Worm (Caenorhabditis elegans) whole organism, L1 larva: ENCODE results near the gene acr-10.

ENCODE experiments used
- C04F5.9 ChIP-seq: sonication (generic microtip); optimal IDR thresholded peaks from 2 replicates; lab custom pipeline; 2016; ENCODE audit warnings: missing genetic modification characterization, missing compliant biosample characterization
- C16A3.4 ChIP-seq: fragments of 150-350 bp; optimal IDR thresholded peaks from 2 replicates; lab custom pipeline; 2014; ENCODE audit warnings: missing biosample characterization, missing genetic modification characterization
- C34B4.2 ChIP-seq: sonication (generic microtip); optimal IDR thresholded peaks from 2 replicates; lab custom pipeline; 2017; ENCODE audit warnings: mild to moderate bottlenecking, missing genetic modification characterization, missing compliant biosample characterization
- ceh-63 ChIP-seq: fragments of 200-800 bp; sonication (Bioruptor generic); optimal IDR thresholded peaks from 2 replicates; lab custom pipeline; 2018; ENCODE audit warnings: mild to moderate bottlenecking, missing genetic modification characterization, missing compliant biosample characterization
- ceh-8 ChIP-seq: fragments of 200-800 bp; sonication (Bioruptor generic); optimal IDR thresholded peaks from 2 replicates; lab custom pipeline; 2018; ENCODE audit warnings: mild to moderate bottlenecking, missing genetic modification characterization, moderate library complexity, missing compliant biosample characterization
- ceh-88 ChIP-seq: fragments of 200-800 bp; sonication (Bioruptor generic); IDR thresholded peaks from 2 replicates; pipeline ENCODE4 v1.3.6; 2022; ENCODE audit warnings: missing genetic modification characterization, missing compliant biosample characterization
- dsc-1 ChIP-seq: sonication (generic microtip); optimal IDR thresholded peaks from 2 replicates; lab custom pipeline; 2016; ENCODE audit warnings: mild to moderate bottlenecking, missing genetic modification characterization, missing compliant biosample characterization
- efl-1 ChIP-seq, 4 experiments: fragments of 150-350 bp; optimal IDR thresholded peaks in 3 of 4; peaks in 1 of 4; 1 replicate in 1 of 4; 2 replicates in 3 of 4; lab custom pipeline; 2014; ENCODE audit warnings: missing biosample characterization in 2 of 4, missing genetic modification characterization in 2 of 4, missing genetic modification reagents in 2 of 4
- efl-3 ChIP-seq: fragments of 200-800 bp; sonication (Bioruptor generic); optimal IDR thresholded peaks from 2 replicates; lab custom pipeline; 2018; ENCODE audit warnings: mild to moderate bottlenecking, missing genetic modification characterization, missing compliant biosample characterization
- egl-13 ChIP-seq: sonication (generic microtip); optimal IDR thresholded peaks from 2 replicates; lab custom pipeline; 2016; ENCODE audit warnings: missing genotype, missing genetic modification reagents, missing genetic modification characterization, missing compliant biosample characterization
- egl-27 ChIP-seq, 2 experiments: fragments of 150-350 bp in 1 of 2; sonication (generic microtip); optimal IDR thresholded peaks; 3 replicates each; lab custom pipeline; 2017 to 2018; ENCODE audit warnings: missing biosample characterization in 2 of 2, missing genetic modification characterization in 2 of 2, missing genetic modification reagents in 2 of 2
- elt-2 ChIP-seq: sonication (generic microtip); optimal IDR thresholded peaks from 2 replicates; lab custom pipeline; 2016; ENCODE audit warnings: missing genetic modification characterization, mild to moderate bottlenecking, inconsistent platforms, missing compliant biosample characterization, missing genetic modification reagents
- elt-3 ChIP-seq, 6 experiments: fragments of 150-350 bp in 1 of 6; sonication (generic microtip); optimal IDR thresholded peaks; 2 replicates each; lab custom pipeline; 2017 to 2018; ENCODE audit warnings: missing biosample characterization in 6 of 6, missing genetic modification characterization in 6 of 6, inconsistent platforms in 1 of 6
- fkh-10 ChIP-seq: sonication (generic microtip); optimal IDR thresholded peaks from 2 replicates; lab custom pipeline; 2017; ENCODE audit warnings: missing biosample characterization, missing genetic modification reagents, missing genetic modification characterization
- lin-13 ChIP-seq: fragments of 150-350 bp; optimal IDR thresholded peaks from 2 replicates; lab custom pipeline; 2014; ENCODE audit warnings: missing biosample characterization, missing genetic modification reagents, missing genetic modification characterization
- lin-35 ChIP-seq, 2 experiments: fragments of 150-350 bp; optimal IDR thresholded peaks; 2 replicates each; lab custom pipeline; 2014; ENCODE audit warnings: missing biosample characterization in 2 of 2, missing genetic modification characterization in 2 of 2, missing genetic modification reagents in 2 of 2
- lin-39 ChIP-seq: fragments of 150-350 bp; optimal IDR thresholded peaks from 2 replicates; lab custom pipeline; 2014; ENCODE audit warnings: missing biosample characterization, missing genetic modification reagents, missing genetic modification characterization
- lsy-2 ChIP-seq, 2 experiments: fragments of 150-350 bp; optimal IDR thresholded peaks; 2 replicates each; lab custom pipeline; 2014; ENCODE audit warnings: missing biosample characterization in 2 of 2, missing genetic modification characterization in 2 of 2
- mdl-1 ChIP-seq, 2 experiments: fragments of 150-350 bp; optimal IDR thresholded peaks; 2 replicates each; lab custom pipeline; 2014 to 2017; ENCODE audit warnings: missing biosample characterization in 2 of 2, missing genetic modification characterization in 2 of 2, inconsistent platforms in 1 of 2
- nhr-19 ChIP-seq: fragments of 200-800 bp; sonication (Bioruptor generic); conservative IDR thresholded peaks from 2 replicates; pipeline ENCODE4 v1.3.6; 2022; ENCODE audit warnings: missing genetic modification characterization, missing compliant biosample characterization
- nhr-20 ChIP-seq: sonication (generic microtip); optimal IDR thresholded peaks from 2 replicates; lab custom pipeline; 2016; ENCODE audit warnings: mild to moderate bottlenecking, missing genetic modification characterization, missing compliant biosample characterization
- nhr-237 ChIP-seq: fragments of 150-350 bp; optimal IDR thresholded peaks from 2 replicates; lab custom pipeline; 2014; ENCODE audit warnings: missing biosample characterization, missing genetic modification characterization
- nhr-71 ChIP-seq: sonication (generic microtip); optimal IDR thresholded peaks from 2 replicates; lab custom pipeline; 2016; ENCODE audit warnings: mild to moderate bottlenecking, missing genetic modification characterization, moderate library complexity, missing compliant biosample characterization
- nhr-77 ChIP-seq: fragments of 150-350 bp; optimal IDR thresholded peaks from 2 replicates; lab custom pipeline; 2014; ENCODE audit warnings: missing biosample characterization, missing genetic modification characterization
- pag-3 ChIP-seq: sonication (generic microtip); optimal IDR thresholded peaks from 2 replicates; lab custom pipeline; 2017; ENCODE audit warnings: missing genetic modification characterization, mild to moderate bottlenecking, missing compliant biosample characterization, antibody characterized with exemption, borderline replicate concordance; ENCODE audit not compliant: insufficient read depth
- skn-1 ChIP-seq: fragments of 150-350 bp; optimal IDR thresholded peaks from 2 replicates; lab custom pipeline; 2014; ENCODE audit warnings: missing biosample characterization, missing genetic modification characterization
- snu-23 ChIP-seq: sonication (generic microtip); optimal IDR thresholded peaks from 2 replicates; lab custom pipeline; 2016; ENCODE audit warnings: missing genetic modification characterization, missing compliant biosample characterization
- sptf-1 ChIP-seq: fragments of 150-350 bp; optimal IDR thresholded peaks from 2 replicates; lab custom pipeline; 2014; ENCODE audit warnings: missing biosample characterization, missing genetic modification characterization
- sup-37 ChIP-seq: fragments of 200-800 bp; sonication (Bioruptor generic); optimal IDR thresholded peaks from 2 replicates; lab custom pipeline; 2018; ENCODE audit warnings: mild to moderate bottlenecking, missing genetic modification characterization, missing compliant biosample characterization
- swsn-7 ChIP-seq: sonication (generic microtip); optimal IDR thresholded peaks from 2 replicates; lab custom pipeline; 2016; ENCODE audit warnings: missing genetic modification characterization, missing compliant biosample characterization
- tbx-2 ChIP-seq: sonication (generic microtip); optimal IDR thresholded peaks from 2 replicates; lab custom pipeline; 2016; ENCODE audit warnings: missing genetic modification characterization, missing compliant biosample characterization
- tlp-1 ChIP-seq: fragments of 150-350 bp; optimal IDR thresholded peaks from 2 replicates; lab custom pipeline; 2014; ENCODE audit warnings: missing biosample characterization, missing genetic modification characterization
- unc-30 ChIP-seq: sonication (generic microtip); optimal IDR thresholded peaks from 2 replicates; lab custom pipeline; 2017; ENCODE audit warnings: missing biosample characterization, missing genetic modification characterization
- unc-98 ChIP-seq: fragments of 200-800 bp; sonication (Bioruptor generic); IDR thresholded peaks from 2 replicates; pipeline ENCODE4 v1.3.6; 2022; ENCODE audit warnings: missing genetic modification characterization, missing compliant biosample characterization
- zip-4 ChIP-seq: fragments of 200-800 bp; sonication (Bioruptor generic); optimal IDR thresholded peaks from 2 replicates; lab custom pipeline; 2018; ENCODE audit warnings: mild to moderate bottlenecking, missing genetic modification characterization, moderate library complexity, missing compliant biosample characterization
- ztf-11 ChIP-seq, 2 experiments: sonication (generic microtip); optimal IDR thresholded peaks; 2 replicates each; lab custom pipeline; 2016 to 2017; ENCODE audit warnings: missing genetic modification characterization in 2 of 2, missing biosample characterization in 1 of 2, missing compliant biosample characterization in 1 of 2
- ztf-4 ChIP-seq: fragments of 150-350 bp; optimal IDR thresholded peaks from 2 replicates; lab custom pipeline; 2014; ENCODE audit warnings: missing biosample characterization, missing genetic modification characterization

Gene acr-10

DNA sequence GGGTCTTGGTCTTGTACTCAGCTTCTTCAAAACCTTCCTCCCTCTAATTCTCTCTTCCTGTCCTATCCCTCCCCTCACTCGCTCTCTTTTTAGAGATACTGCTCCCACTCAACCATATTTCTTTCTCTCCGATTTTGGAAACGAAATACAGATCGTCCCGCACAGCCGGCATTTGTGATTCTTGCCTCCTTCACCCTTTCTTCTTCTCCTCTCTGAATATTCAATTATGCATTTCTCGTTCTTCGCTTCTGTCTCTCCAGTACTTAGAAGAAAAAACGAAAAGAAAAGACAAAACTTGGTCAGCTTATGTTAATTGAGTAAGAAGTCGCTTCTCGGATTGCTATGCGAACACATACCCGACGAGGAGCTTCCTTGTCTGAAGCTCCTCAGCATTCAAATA, 31.1 kb upstream of the acr-10 start:
- TF ChIP-seq efl-1 (optimal IDR thresholded peaks at IDR 0.05; lab: Kevin White, UChicago): no peak
- TF ChIP-seq efl-1 (GFP tag; optimal IDR thresholded peaks at IDR 0.05 in 1 of 2; lab: Kevin White, UChicago): peak in 1 of 2 experiments; percentile 34
- TF ChIP-seq nhr-71 (tag; lab: Kevin White, UChicago): no peak
- TF ChIP-seq, all 84 proteins: peak for 1

DNA sequence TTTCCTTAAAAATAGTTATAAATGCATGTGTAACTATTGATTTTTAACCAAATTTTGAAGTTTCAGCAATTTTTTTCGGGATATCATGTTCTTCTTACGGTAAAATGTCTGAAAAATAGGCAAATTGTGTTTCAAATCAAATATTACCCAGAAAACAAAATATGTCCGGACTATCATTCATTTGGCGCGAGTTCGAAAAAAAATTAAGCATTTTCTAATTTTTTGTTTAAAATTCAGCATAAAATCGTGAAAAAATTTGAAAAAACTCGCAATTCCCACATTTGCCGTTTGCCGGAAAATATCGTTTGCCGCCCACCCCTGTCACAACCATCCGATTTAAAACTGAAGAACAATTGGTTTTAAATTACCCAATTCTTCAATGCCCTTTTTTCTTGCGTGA, 30.4 kb upstream of the acr-10 start:
- no peak for TF ChIP-seq C16A3.4 (tag; lab: Kevin White, UChicago)
- TF ChIP-seq ztf-11 (tag; optimal IDR thresholded peaks at IDR 0.05; lab: Kevin White, UChicago): no peak
- no peak for TF ChIP-seq lin-39 (tag; lab: Kevin White, UChicago)
- TF ChIP-seq elt-2: no peak
- TF ChIP-seq lin-13 (GFP tag; lab: Kevin White, UChicago): no peak
- no peak for TF ChIP-seq tbx-2
- TF ChIP-seq ceh-88 (GFP tag; lab: Robert Waterston, UW): no peak
- TF ChIP-seq unc-30 (tag; lab: Kevin White, UChicago): no peak
- no peak for TF ChIP-seq lsy-2 (tag; optimal IDR thresholded peaks at IDR 0.05; lab: Kevin White, UChicago)
- no peak for TF ChIP-seq sup-37
- TF ChIP-seq mdl-1 (tag; optimal IDR thresholded peaks at IDR 0.05; lab: Kevin White, UChicago): no peak
- no peak for TF ChIP-seq C04F5.9
- no peak for TF ChIP-seq snu-23 (GFP tag; lab: Kevin White, UChicago)
- TF ChIP-seq egl-27 (tag; optimal IDR thresholded peaks at IDR 0.05; lab: Kevin White, UChicago): no peak
- no peak for TF ChIP-seq ztf-4 (tag; lab: Kevin White, UChicago)
- no peak for TF ChIP-seq nhr-237 (tag; lab: Kevin White, UChicago)

DNA sequence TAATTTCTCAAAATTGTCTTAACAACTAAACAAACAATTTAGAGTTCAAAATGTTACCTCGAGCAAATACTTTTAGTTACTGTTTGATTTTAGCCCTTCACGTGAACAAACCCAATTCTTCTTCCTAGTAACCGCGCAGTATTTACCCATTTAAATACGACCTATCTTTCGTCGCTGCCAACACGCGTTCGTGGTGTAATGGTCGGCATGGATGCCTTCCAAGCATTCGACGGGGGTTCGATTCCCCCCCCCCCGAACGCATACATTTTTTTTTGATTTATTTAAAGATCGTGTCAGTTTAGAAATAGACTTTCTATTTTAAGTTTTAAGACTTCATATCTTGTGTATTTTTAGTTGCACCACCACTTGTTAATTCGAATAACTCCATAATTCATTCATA, 27.6 kb upstream of the acr-10 start:
- TF ChIP-seq C34B4.2 (no peak), efl-3 (GFP tag; lab: Kevin White, UChicago) (no peak), swsn-7 (tag; lab: Kevin White, UChicago) (no peak), tbx-2 (no peak), nhr-20 (tag; lab: Kevin White, UChicago) (peak; percentile 5), elt-2 (peak; percentile 4), snu-23 (GFP tag; lab: Kevin White, UChicago) (peak; percentile 36), skn-1 (tag; lab: Kevin White, UChicago) (peak; percentile 3), nhr-19 (no peak), C16A3.4 (tag; lab: Kevin White, UChicago) (peak; percentile 26), lin-35 (GFP tag; optimal IDR thresholded peaks at IDR 0.05; lab: Kevin White, UChicago) (peak in 1 of 2 experiments; percentile 6), ceh-88 (GFP tag; lab: Robert Waterston, UW) (0 out of 2 replicates have a peak, but pooled peaks have one; percentile 8)

DNA sequence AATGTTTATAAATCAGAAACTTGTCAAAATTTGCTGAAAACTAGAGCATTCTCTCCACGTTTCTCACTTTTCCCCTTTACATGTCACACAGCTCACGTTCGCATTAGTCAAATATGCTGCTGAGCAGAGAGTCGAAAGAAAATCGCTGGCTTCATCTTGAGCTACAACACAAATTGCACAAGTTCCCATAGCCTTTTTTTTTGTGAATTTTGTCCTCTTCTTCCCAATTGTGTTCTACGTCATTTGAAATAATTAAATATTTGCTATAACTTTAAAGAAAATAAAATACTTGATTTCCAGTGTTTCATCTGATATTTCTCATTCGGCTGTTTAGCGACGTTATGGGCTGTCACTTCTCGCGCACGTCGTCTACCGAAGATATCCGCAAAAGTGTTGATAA, 25.0 kb upstream of the acr-10 start, which contains the start of gene R02E12.5:
TSS of gene R02E12.5 (plus strand) at position 301 of the 400 bp plus-strand sequence.
- TF ChIP-seq tbx-2 (no peak), ceh-8 (GFP tag; lab: Kevin White, UChicago) (no peak), elt-3 (tag; optimal IDR thresholded peaks at IDR 0.05; lab: Kevin White, UChicago) (no peak), elt-2 (no peak), sptf-1 (no peak), dsc-1 (tag; lab: Kevin White, UChicago) (no peak), egl-13 (tag; lab: Kevin White, UChicago) (no peak), zip-4 (no peak), efl-3 (GFP tag; lab: Kevin White, UChicago) (no peak), unc-98 (GFP tag; lab: Robert Waterston, UW) (no peak), pag-3 (tag; lab: Kevin White, UChicago) (no peak), tlp-1 (tag; lab: Kevin White, UChicago) (no peak), C04F5.9 (no peak), snu-23 (GFP tag; lab: Kevin White, UChicago) (no peak), ceh-63 (GFP tag; lab: Kevin White, UChicago) (no peak), swsn-7 (tag; lab: Kevin White, UChicago) (no peak), nhr-71 (tag; lab: Kevin White, UChicago) (no peak), ztf-4 (tag; lab: Kevin White, UChicago) (no peak), nhr-77 (tag; lab: Kevin White, UChicago) (no peak), fkh-10 (GFP tag; lab: Kevin White, UChicago) (no peak)
